Worm (Caenorhabditis elegans) whole organism, late embryonic: ENCODE measurements around the gene nlp-6.

ENCODE experiments used
- ama-1 ChIP-seq: fragments of 150-350 bp; optimal IDR thresholded peaks from 2 replicates; lab custom pipeline; 2014
- ceh-14 ChIP-seq: sonication (generic microtip); optimal IDR thresholded peaks from 2 replicates; lab custom pipeline; 2016; ENCODE audit warnings: missing genotype, missing genetic modification characterization, missing compliant biosample characterization
- ceh-45 ChIP-seq: fragments of 200-800 bp; sonication (Bioruptor generic); IDR thresholded peaks from 2 replicates; pipeline ENCODE4 v1.3.6; 2022; ENCODE audit warnings: missing genetic modification reagents, missing genetic modification characterization, missing compliant biosample characterization
- fkh-10 ChIP-seq: fragments of 150-350 bp; optimal IDR thresholded peaks from 2 replicates; lab custom pipeline; 2014; ENCODE audit warnings: missing biosample characterization, missing genetic modification reagents, missing genetic modification characterization
- hlh-15 ChIP-seq: sonication (generic microtip); optimal IDR thresholded peaks from 2 replicates; lab custom pipeline; 2016; ENCODE audit warnings: missing genetic modification characterization, missing compliant biosample characterization
- hlh-6 ChIP-seq: sonication (generic microtip); optimal IDR thresholded peaks from 2 replicates; lab custom pipeline; 2016; ENCODE audit warnings: missing genotype, missing genetic modification characterization, missing compliant biosample characterization
- nhr-11 ChIP-seq: fragments of 150-350 bp; optimal IDR thresholded peaks from 2 replicates; lab custom pipeline; 2014; ENCODE audit warnings: missing biosample characterization, missing genetic modification characterization
- pha-4 ChIP-seq: fragments of 150-350 bp; optimal IDR thresholded peaks from 2 replicates; lab custom pipeline; 2018; ENCODE audit warnings: missing biosample characterization, missing genetic modification reagents, missing genetic modification characterization
- tbx-2 ChIP-seq: sonication (generic microtip); optimal IDR thresholded peaks from 2 replicates; lab custom pipeline; 2016; ENCODE audit warnings: missing genetic modification characterization, missing compliant biosample characterization

DNA sequence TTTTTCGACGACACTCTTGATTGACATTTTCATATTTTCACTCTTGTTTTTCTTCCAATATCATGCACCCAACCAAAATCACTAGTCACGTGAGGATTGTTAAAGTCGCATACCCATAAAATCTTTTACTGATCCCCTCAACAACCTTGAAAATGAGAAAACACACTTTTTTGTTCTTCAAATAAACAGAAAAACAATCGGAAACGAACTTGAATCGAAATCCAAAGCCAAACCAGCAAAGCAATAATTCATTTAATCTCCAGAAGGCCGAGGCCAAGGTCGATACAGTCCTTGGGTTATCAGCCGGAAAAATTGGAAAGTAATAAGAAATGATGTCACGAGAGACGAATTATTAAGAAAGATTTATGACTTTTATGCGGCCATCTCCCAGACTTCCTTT, 18.4 kb upstream of the nlp-6 start:
- no peak for TF ChIP-seq ceh-14 (tag; lab: Kevin White, UChicago)
- no peak for TF ChIP-seq ama-1 (lab: Kevin White, UChicago)
- TF ChIP-seq tbx-2 (tag; lab: Kevin White, UChicago): no peak
- no peak for TF ChIP-seq nhr-11 (tag; lab: Kevin White, UChicago)
- no peak for TF ChIP-seq pha-4 (tag; lab: Kevin White, UChicago)
- TF ChIP-seq ceh-45 (GFP tag; lab: Robert Waterston, UW): no peak
- TF ChIP-seq fkh-10 (GFP tag; lab: Kevin White, UChicago): no peak
- TF ChIP-seq hlh-6 (tag; lab: Kevin White, UChicago): no peak
- TF ChIP-seq hlh-15 (tag; lab: Kevin White, UChicago): no peak
